Worm (Caenorhabditis elegans) whole organism, L4 larva: ENCODE data around the gene F20B6.5.
"Not testable (repeated sequence)": the region's sequence is repeated elsewhere in the genome, so short reads cannot be mapped to it uniquely, and the experiment has no call there.

Experiments
- ama-1 ChIP-seq: fragments of 150-350 bp; optimal IDR thresholded peaks from 2 replicates; lab custom pipeline; 2014; ENCODE audit warnings: inconsistent platforms, mixed read lengths
- hlh-30 ChIP-seq: sonication (generic microtip); optimal IDR thresholded peaks from 2 replicates; lab custom pipeline; 2017; ENCODE audit warnings: antibody characterized with exemption, mild to moderate bottlenecking, missing genetic modification characterization, missing compliant biosample characterization; ENCODE audit not compliant: insufficient read depth
- nhr-42 ChIP-seq: fragments of 200-800 bp; sonication (Bioruptor generic); IDR thresholded peaks from 2 replicates; pipeline ENCODE4 v1.3.6; 2022; ENCODE audit warnings: missing genetic modification characterization, missing compliant biosample characterization
- pqm-1 ChIP-seq: sonication (generic microtip); optimal IDR thresholded peaks from 2 replicates; lab custom pipeline; 2017; ENCODE audit warnings: missing biosample characterization, missing genetic modification characterization
- saeg-2 ChIP-seq: fragments of 200-800 bp; sonication (Bioruptor generic); IDR thresholded peaks from 2 replicates; pipeline ENCODE4 v1.3.6; 2022; ENCODE audit warnings: missing genetic modification reagents, missing genetic modification characterization, missing compliant biosample characterization

ce11 chrX:4202114-4202513 lies 2.4 kb upstream of the F20B6.5 start, which contains the start of gene F20B6.6:
- TF ChIP-seq nhr-42 (GFP tag; lab: Robert Waterston, UW); saeg-2; pqm-1 (tag; lab: Kevin White, UChicago); ama-1 (lab: Kevin White, UChicago); hlh-30 (tag; lab: Kevin White, UChicago): not testable (repeated sequence)
